Fruit fly (Drosophila melanogaster) whole organism, embryonic: ENCODE measurements around the gene Patr-1.

ENCODE experiments used
- Ada2b ChIP-seq: fragments of 200-800 bp; sonication (Bioruptor generic); IDR thresholded peaks from 2 replicates; pipeline ENCODE4 v1.3.6; 2022; ENCODE audit warnings: missing biosample characterization, missing genetic modification characterization
- CG10366 ChIP-seq: fragments of 200-800 bp; sonication (Bioruptor generic); IDR thresholded peaks from 2 replicates; pipeline ENCODE4 v1.3.6; 2022; ENCODE audit warnings: missing biosample characterization, missing genetic modification characterization
- CG10979 ChIP-seq: fragments of 200-800 bp; sonication (Bioruptor generic); optimal IDR thresholded peaks from 2 replicates; lab custom pipeline; 2018; ENCODE audit warnings: missing biosample characterization, mild to moderate bottlenecking, missing genetic modification characterization, moderate library complexity
- CG11398 ChIP-seq: fragments of 200-800 bp; sonication (Bioruptor generic); optimal IDR thresholded peaks from 2 replicates; lab custom pipeline; 2016; ENCODE audit warnings: missing biosample characterization, missing genetic modification characterization
- CG14667 ChIP-seq: fragments of 200-800 bp; sonication (Bioruptor generic); IDR thresholded peaks from 2 replicates; pipeline ENCODE4 v1.3.6; 2022; ENCODE audit warnings: missing biosample characterization, missing genetic modification characterization
- CG15269 ChIP-seq: fragments of 200-800 bp; sonication (Bioruptor generic); optimal IDR thresholded peaks from 2 replicates; lab custom pipeline; 2018; ENCODE audit warnings: missing biosample characterization, mild to moderate bottlenecking, missing genetic modification characterization, moderate library complexity
- CG1602 ChIP-seq: fragments of 200-800 bp; sonication (Bioruptor generic); optimal IDR thresholded peaks from 3 replicates; lab custom pipeline; 2016; ENCODE audit warnings: missing biosample characterization, missing genetic modification characterization
- CG16815 ChIP-seq: fragments of 200-800 bp; sonication (Bioruptor generic); optimal IDR thresholded peaks from 3 replicates; lab custom pipeline; 2017; ENCODE audit warnings: missing biosample characterization, mild to moderate bottlenecking, missing genetic modification characterization
- CG17568 ChIP-seq: fragments of 200-800 bp; sonication (Bioruptor generic); optimal IDR thresholded peaks from 2 replicates; lab custom pipeline; 2018; ENCODE audit warnings: missing biosample characterization, mild to moderate bottlenecking, missing genetic modification characterization, moderate library complexity
- CG17612 ChIP-seq: fragments of 200-800 bp; sonication (Bioruptor generic); IDR thresholded peaks from 2 replicates; pipeline ENCODE4 v1.3.6; 2022; ENCODE audit warnings: missing biosample characterization, missing genetic modification characterization
- CG17829 ChIP-seq: fragments of 200-800 bp; optimal IDR thresholded peaks from 2 replicates; lab custom pipeline; 2019; ENCODE audit warnings: missing biosample characterization, mild to moderate bottlenecking, missing genetic modification characterization, moderate library complexity
- CG31224 ChIP-seq: fragments of 200-800 bp; sonication (Bioruptor generic); IDR thresholded peaks from 2 replicates; pipeline ENCODE4 v1.3.6; 2022; ENCODE audit warnings: missing biosample characterization, missing genetic modification characterization
- CG32532 ChIP-seq: fragments of 200-800 bp; sonication (Bioruptor generic); IDR thresholded peaks from 2 replicates; pipeline ENCODE4 v1.3.6; 2022; ENCODE audit warnings: missing biosample characterization, missing genetic modification characterization
- CG3995 ChIP-seq: fragments of 200-800 bp; sonication (Bioruptor generic); optimal IDR thresholded peaks from 3 replicates; lab custom pipeline; 2016; ENCODE audit warnings: missing biosample characterization, missing genetic modification characterization
- CG6254 ChIP-seq: fragments of 200-800 bp; sonication (Bioruptor generic); optimal IDR thresholded peaks from 3 replicates; lab custom pipeline; 2017; ENCODE audit warnings: mild to moderate bottlenecking, missing biosample characterization, missing genetic modification reagents, missing genetic modification characterization
- CG6272 ChIP-seq: fragments of 200-800 bp; sonication (Bioruptor generic); IDR thresholded peaks from 2 replicates; pipeline ENCODE4 v1.3.6; 2022; ENCODE audit warnings: missing biosample characterization, missing genetic modification characterization
- CG7271 ChIP-seq: fragments of 200-800 bp; sonication (Bioruptor generic); optimal IDR thresholded peaks from 2 replicates; lab custom pipeline; 2018; ENCODE audit warnings: missing biosample characterization, mild to moderate bottlenecking, missing genetic modification characterization, moderate library complexity
- CG7357 ChIP-seq: fragments of 200-800 bp; sonication (Bioruptor generic); IDR thresholded peaks from 3 replicates; pipeline ENCODE4 v1.3.6; 2022; ENCODE audit warnings: missing biosample characterization, missing genetic modification characterization
- CG7786 ChIP-seq: fragments of 200-800 bp; sonication (Bioruptor generic); optimal IDR thresholded peaks from 2 replicates; lab custom pipeline; 2016; ENCODE audit warnings: missing biosample characterization, missing genetic modification characterization
- CG7987 ChIP-seq: fragments of 200-800 bp; sonication (Bioruptor generic); optimal IDR thresholded peaks from 2 replicates; lab custom pipeline; 2018; ENCODE audit warnings: missing biosample characterization, mild to moderate bottlenecking, missing genetic modification characterization, moderate library complexity
- CG8388 ChIP-seq: fragments of 200-800 bp; sonication (Bioruptor generic); optimal IDR thresholded peaks from 2 replicates; lab custom pipeline; 2019; ENCODE audit warnings: missing biosample characterization, mild to moderate bottlenecking, missing genetic modification characterization, moderate library complexity
- CG8924 ChIP-seq: fragments of 200-800 bp; optimal IDR thresholded peaks from 3 replicates; lab custom pipeline; 2019; ENCODE audit warnings: missing biosample characterization, mild to moderate bottlenecking, missing genetic modification characterization, moderate library complexity
- Dbx ChIP-seq: fragments of 200-800 bp; sonication (Bioruptor generic); IDR thresholded peaks from 3 replicates; pipeline ENCODE4 v1.3.6; 2022; ENCODE audit warnings: missing biosample characterization, missing genetic modification characterization
- Hmx ChIP-seq: fragments of 200-800 bp; sonication (Bioruptor generic); optimal IDR thresholded peaks from 2 replicates; lab custom pipeline; 2016; ENCODE audit warnings: missing biosample characterization, missing genetic modification characterization
- Meics ChIP-seq: fragments of 200-800 bp; sonication (Bioruptor generic); optimal IDR thresholded peaks from 2 replicates; lab custom pipeline; 2017; ENCODE audit warnings: missing biosample characterization, mild to moderate bottlenecking, missing genetic modification characterization
- NC2α ChIP-seq: fragments of 200-800 bp; sonication (Bioruptor generic); optimal IDR thresholded peaks from 2 replicates; lab custom pipeline; 2016; ENCODE audit warnings: missing biosample characterization, missing genetic modification characterization
- Nf-YB ChIP-seq: fragments of 200-800 bp; sonication (Bioruptor generic); optimal IDR thresholded peaks from 3 replicates; lab custom pipeline; 2019; ENCODE audit warnings: missing biosample characterization, mild to moderate bottlenecking, missing genetic modification characterization, moderate library complexity
- Tbp ChIP-seq: fragments of >200 bp; optimal IDR thresholded peaks from 2 replicates; lab custom pipeline; 2018; ENCODE audit warnings: missing biosample characterization, missing genetic modification characterization
- ap ChIP-seq: fragments of 200-800 bp; sonication (Bioruptor generic); IDR thresholded peaks from 2 replicates; pipeline ENCODE4 v1.3.6; 2022; ENCODE audit warnings: missing biosample characterization, missing genetic modification characterization
- bsh ChIP-seq, 2 experiments: fragments of 200-800 bp; sonication (Bioruptor generic); optimal IDR thresholded peaks; 2 replicates each; lab custom pipeline; 2017 to 2018; ENCODE audit warnings: mild to moderate bottlenecking in 2 of 2, missing biosample characterization in 2 of 2, missing genetic modification characterization in 2 of 2, moderate library complexity in 1 of 2
- cg ChIP-seq: fragments of 200-800 bp; sonication (Bioruptor generic); optimal IDR thresholded peaks from 3 replicates; lab custom pipeline; 2019; ENCODE audit warnings: missing biosample characterization, mild to moderate bottlenecking, missing genetic modification characterization, moderate library complexity
- dysf ChIP-seq: fragments of 200-800 bp; sonication (Bioruptor generic); IDR thresholded peaks from 3 replicates; pipeline ENCODE4 v1.3.6; 2022; ENCODE audit warnings: missing biosample characterization, missing genetic modification characterization
- emc ChIP-seq: fragments of 200-800 bp; sonication (Bioruptor generic); optimal IDR thresholded peaks from 2 replicates; lab custom pipeline; 2016; ENCODE audit warnings: missing biosample characterization, missing genetic modification characterization
- en ChIP-seq: fragments of 200-800 bp; sonication (Bioruptor generic); optimal IDR thresholded peaks from 2 replicates; lab custom pipeline; 2016; ENCODE audit warnings: missing biosample characterization, missing genetic modification characterization
- eyg ChIP-seq: fragments of 200-800 bp; sonication (Bioruptor generic); optimal IDR thresholded peaks from 3 replicates; lab custom pipeline; 2016; ENCODE audit warnings: missing biosample characterization, missing genetic modification characterization
- fd64A ChIP-seq: fragments of 200-800 bp; sonication (Bioruptor generic); optimal IDR thresholded peaks from 3 replicates; lab custom pipeline; 2018; ENCODE audit warnings: missing biosample characterization, mild to moderate bottlenecking, missing genetic modification characterization
- gfzf ChIP-seq: fragments of 200-800 bp; sonication (Bioruptor generic); optimal IDR thresholded peaks from 2 replicates; lab custom pipeline; 2016; ENCODE audit warnings: missing biosample characterization, mild to moderate bottlenecking, missing genetic modification characterization, moderate library complexity
- gsb ChIP-seq: fragments of 200-800 bp; sonication (Bioruptor generic); IDR thresholded peaks from 2 replicates; pipeline ENCODE4 v1.3.6; 2022; ENCODE audit warnings: missing biosample characterization, missing genetic modification characterization
- hth ChIP-seq: fragments of >200 bp; optimal IDR thresholded peaks from 2 replicates; lab custom pipeline; 2017; ENCODE audit warnings: inconsistent platforms
- ind ChIP-seq: fragments of 200-800 bp; sonication (Bioruptor generic); optimal IDR thresholded peaks from 3 replicates; lab custom pipeline; 2016; ENCODE audit warnings: missing biosample characterization, missing genetic modification characterization
- ken ChIP-seq: fragments of 200-800 bp; sonication (Bioruptor generic); IDR thresholded peaks from 3 replicates; pipeline ENCODE4 v1.3.6; 2022; ENCODE audit warnings: missing biosample characterization, missing genetic modification characterization
- lab ChIP-seq: fragments of 200-800 bp; sonication (Bioruptor generic); optimal IDR thresholded peaks from 3 replicates; lab custom pipeline; 2017; ENCODE audit warnings: missing biosample characterization, missing genetic modification characterization, mild to moderate bottlenecking, moderate library complexity, missing genetic modification reagents
- nerfin-1 ChIP-seq: fragments of 200-800 bp; sonication (Bioruptor generic); optimal IDR thresholded peaks from 3 replicates; lab custom pipeline; 2019; ENCODE audit warnings: missing biosample characterization, mild to moderate bottlenecking, missing genetic modification characterization, moderate library complexity
- nerfin-2 ChIP-seq: fragments of 200-800 bp; sonication (Bioruptor generic); IDR thresholded peaks from 2 replicates; pipeline ENCODE4 v1.3.6; 2022; ENCODE audit warnings: missing biosample characterization, missing genetic modification characterization; ENCODE audit not compliant: partially characterized antibody
- rib ChIP-seq: fragments of 200-800 bp; sonication (Bioruptor generic); IDR thresholded peaks from 2 replicates; pipeline ENCODE4 v1.3.6; 2022; ENCODE audit warnings: missing biosample characterization, missing genetic modification characterization
- ro ChIP-seq: fragments of 200-800 bp; sonication (Bioruptor generic); IDR thresholded peaks from 2 replicates; pipeline ENCODE4 v1.3.6; 2022; ENCODE audit warnings: missing biosample characterization, missing genetic modification characterization
- sens-2 ChIP-seq: fragments of 200-800 bp; sonication (Bioruptor generic); IDR thresholded peaks from 2 replicates; pipeline ENCODE4 v1.3.6; 2022; ENCODE audit warnings: missing biosample characterization, missing genetic modification characterization
- seq ChIP-seq: fragments of 200-800 bp; sonication (Bioruptor generic); IDR thresholded peaks from 2 replicates; pipeline ENCODE4 v1.3.6; 2022; ENCODE audit warnings: missing biosample characterization, missing genetic modification characterization
- shn ChIP-seq: fragments of 200-800 bp; sonication (Bioruptor generic); optimal IDR thresholded peaks from 3 replicates; lab custom pipeline; 2016; ENCODE audit warnings: missing biosample characterization, missing genetic modification characterization
- tin ChIP-seq: fragments of 200-800 bp; sonication (Bioruptor generic); optimal IDR thresholded peaks from 3 replicates; lab custom pipeline; 2016; ENCODE audit warnings: missing biosample characterization, missing genetic modification characterization
- trem ChIP-seq: fragments of 200-800 bp; optimal IDR thresholded peaks from 3 replicates; lab custom pipeline; 2019; ENCODE audit warnings: missing biosample characterization, mild to moderate bottlenecking, missing genetic modification characterization, moderate library complexity
- zfh1 ChIP-seq: fragments of 200-800 bp; sonication (Bioruptor generic); IDR thresholded peaks from 3 replicates; pipeline ENCODE4 v1.3.6; 2022; ENCODE audit warnings: missing biosample characterization, missing genetic modification characterization

The Patr-1 gene

dm6 chr3R:17042838-17043569 is at the start of gene Patr-1, which contains the start of gene bdwf (continued):
- TF ChIP-seq ro (GFP tag; lab: Robert Waterston, UW) (no peak), CG31224 (GFP tag; lab: Robert Waterston, UW) (no peak), NC2α (no peak), CG16815 (GFP tag; lab: Kevin White, UChicago) (no peak), trem (peak; percentile 65), emc (GFP tag; lab: Kevin White, UChicago) (no peak), CG14667 (GFP tag; lab: Robert Waterston, UW) (no peak), CG11398 (GFP tag; lab: Kevin White, UChicago) (no peak), ind (peak; percentile 37), CG6254 (GFP tag; lab: Kevin White, UChicago) (no peak), en (GFP tag; lab: Kevin White, UChicago) (no peak), CG7271 (tag; lab: Kevin White, UChicago) (no peak), CG1602 (GFP tag; lab: Kevin White, UChicago) (no peak), nerfin-2 (GFP tag; lab: Robert Waterston, UW) (peak; percentile 84), ap (GFP tag; lab: Robert Waterston, UW) (no peak), CG15269 (tag; lab: Kevin White, UChicago) (no peak), CG7987 (no peak), cg (no peak), CG3995 (GFP tag; lab: Kevin White, UChicago) (peak; percentile 92), Hmx (GFP tag; lab: Kevin White, UChicago) (no peak), eyg (GFP tag; lab: Kevin White, UChicago) (no peak), Dbx (GFP tag; lab: Robert Waterston, UW) (no peak), CG10366 (GFP tag; lab: Robert Waterston, UW) (no peak), Meics (GFP tag; lab: Kevin White, UChicago) (no peak), CG8924 (tag; lab: Kevin White, UChicago) (peak; percentile 36), lab (no peak), CG17568 (GFP tag; lab: Kevin White, UChicago) (no peak), Ada2b (no peak), tin (GFP tag; lab: Kevin White, UChicago) (peak; percentile 8), Tbp (GFP tag; lab: Kevin White, UChicago) (no peak), dysf (GFP tag; lab: Robert Waterston, UW) (no peak), fd64A (GFP tag; lab: Kevin White, UChicago) (no peak), CG17612 (GFP tag; lab: Robert Waterston, UW) (no peak), CG32532 (GFP tag; lab: Robert Waterston, UW) (no peak), sens-2 (GFP tag; lab: Robert Waterston, UW) (no peak), seq (GFP tag; lab: Robert Waterston, UW) (no peak), CG7786 (no peak), CG8388 (GFP tag; lab: Kevin White, UChicago) (no peak), nerfin-1 (tag; lab: Kevin White, UChicago) (peak; percentile 9), CG17829 (peak; percentile 35), gsb (GFP tag; lab: Robert Waterston, UW) (no peak), CG6272 (GFP tag; lab: Robert Waterston, UW) (no peak), Nf-YB (GFP tag; lab: Kevin White, UChicago) (no peak), zfh1 (GFP tag; lab: Robert Waterston, UW) (no peak), bsh (GFP tag; optimal IDR thresholded peaks at IDR 0.05; lab: Kevin White, UChicago) (no peak), CG7357 (no peak), ken (GFP tag; lab: Robert Waterston, UW) (no peak), rib (no peak), hth (no peak), CG10979 (tag; lab: Kevin White, UChicago) (no peak), gfzf (GFP tag; lab: Kevin White, UChicago) (peak; percentile 17), shn (GFP tag; lab: Kevin White, UChicago) (no peak)
